Worm (Caenorhabditis elegans) whole organism, L4 larva: ENCODE measurements around the gene F31E9.3.

Experiments used
- F26F4.8 ChIP-seq: fragments of 200-800 bp; sonication (Bioruptor generic); conservative IDR thresholded peaks from 2 replicates; pipeline ENCODE4 v1.3.6; 2022; ENCODE audit warnings: missing genetic modification characterization, missing compliant biosample characterization
- F37D6.2 ChIP-seq: sonication (generic microtip); optimal IDR thresholded peaks from 2 replicates; lab custom pipeline; 2016; ENCODE audit warnings: mild to moderate bottlenecking, missing genetic modification characterization, missing compliant biosample characterization
- F44E2.7 ChIP-seq: fragments of 200-800 bp; sonication (Bioruptor generic); IDR thresholded peaks from 2 replicates; pipeline ENCODE4 v2.1.2; 2022; ENCODE audit warnings: missing genetic modification characterization, missing compliant biosample characterization
- R02D3.7 ChIP-seq: fragments of 150-350 bp; sonication (generic microtip); optimal IDR thresholded peaks from 3 replicates; lab custom pipeline; 2014; ENCODE audit warnings: missing biosample characterization, missing genetic modification characterization
- Y5F2A.4 ChIP-seq: fragments of 200-800 bp; sonication (Bioruptor generic); optimal IDR thresholded peaks from 2 replicates; lab custom pipeline; 2018; ENCODE audit warnings: mild to moderate bottlenecking, missing genetic modification characterization, missing compliant biosample characterization
- ZK337.2 ChIP-seq: fragments of 200-800 bp; sonication (Bioruptor generic); IDR thresholded peaks from 2 replicates; pipeline ENCODE4 v1.3.6; 2022; ENCODE audit warnings: missing genetic modification reagents, missing genetic modification characterization, missing compliant biosample characterization
- aly-2 ChIP-seq: sonication (generic microtip); optimal IDR thresholded peaks from 2 replicates; lab custom pipeline; 2018; ENCODE audit warnings: missing biosample characterization, missing genetic modification characterization
- ama-1 ChIP-seq: fragments of 150-350 bp; optimal IDR thresholded peaks from 2 replicates; lab custom pipeline; 2014; ENCODE audit warnings: inconsistent platforms, mixed read lengths
- attf-4 ChIP-seq: sonication (generic microtip); optimal IDR thresholded peaks from 3 replicates; lab custom pipeline; 2017; ENCODE audit warnings: missing biosample characterization, missing genetic modification characterization
- ceh-28 ChIP-seq: fragments of 150-350 bp; optimal IDR thresholded peaks from 2 replicates; lab custom pipeline; 2014; ENCODE audit warnings: missing biosample characterization, missing genetic modification reagents, missing genetic modification characterization
- ceh-82 ChIP-seq: sonication (generic microtip); optimal IDR thresholded peaks from 2 replicates; lab custom pipeline; 2017; ENCODE audit warnings: missing biosample characterization, missing genetic modification characterization
- ces-1 ChIP-seq: fragments of 150-350 bp; sonication (generic microtip); optimal IDR thresholded peaks from 4 replicates; lab custom pipeline; 2014; ENCODE audit warnings: missing biosample characterization, missing genetic modification reagents, missing genetic modification characterization
- ctbp-1 ChIP-seq: fragments of 200-800 bp; sonication (Bioruptor generic); IDR thresholded peaks from 2 replicates; pipeline ENCODE4 v1.3.6; 2022; ENCODE audit warnings: missing genetic modification reagents, missing genetic modification characterization, missing compliant biosample characterization
- daf-16 ChIP-seq, 3 experiments: sonication (generic microtip); optimal IDR thresholded peaks; 2 replicates each; lab custom pipeline; 2016 to 2017; ENCODE audit warnings: missing genetic modification characterization in 3 of 3, missing genetic modification reagents in 3 of 3, mild to moderate bottlenecking in 2 of 3, missing compliant biosample characterization in 2 of 3, missing biosample characterization in 1 of 3, moderate library complexity in 1 of 3
- daf-19 ChIP-seq: fragments of 200-800 bp; sonication (Bioruptor generic); conservative IDR thresholded peaks from 2 replicates; pipeline ENCODE4 v1.3.6; 2022; ENCODE audit warnings: missing genetic modification characterization, missing compliant biosample characterization
- dmd-9 ChIP-seq: fragments of 200-800 bp; sonication (Bioruptor generic); IDR thresholded peaks from 2 replicates; pipeline ENCODE4 v1.3.6; 2022; ENCODE audit warnings: missing genetic modification reagents, missing genetic modification characterization, missing compliant biosample characterization
- dpl-1 ChIP-seq: fragments of 150-350 bp; optimal IDR thresholded peaks from 2 replicates; lab custom pipeline; 2014; ENCODE audit warnings: missing biosample characterization, missing genetic modification reagents, missing genetic modification characterization
- duxl-1 ChIP-seq: sonication (generic microtip); optimal IDR thresholded peaks from 2 replicates; lab custom pipeline; 2016; ENCODE audit warnings: mild to moderate bottlenecking, missing genetic modification characterization, moderate library complexity, missing compliant biosample characterization; ENCODE audit not compliant: poor library complexity
- lim-7 ChIP-seq: fragments of 200-800 bp; sonication (Bioruptor generic); IDR thresholded peaks from 2 replicates; pipeline ENCODE4 v1.3.6; 2022; ENCODE audit warnings: missing genetic modification characterization, missing compliant biosample characterization
- lin-13 ChIP-seq: fragments of 150-350 bp; optimal IDR thresholded peaks from 2 replicates; lab custom pipeline; 2014; ENCODE audit warnings: missing biosample characterization, missing genetic modification reagents, missing genetic modification characterization
- lin-15B ChIP-seq: fragments of 150-350 bp; sonication (generic microtip); optimal IDR thresholded peaks from 3 replicates; lab custom pipeline; 2014; ENCODE audit warnings: missing biosample characterization, missing genetic modification characterization
- madf-5 ChIP-seq, 2 experiments: fragments of 200-800 bp; sonication (Bioruptor generic); IDR thresholded peaks; 2 replicates each; pipeline ENCODE4 v1.3.6; 2022; ENCODE audit warnings: missing compliant biosample characterization in 2 of 2, missing genetic modification characterization in 2 of 2
- mes-2 ChIP-seq: sonication (generic microtip); optimal IDR thresholded peaks from 2 replicates; lab custom pipeline; 2016; ENCODE audit warnings: missing genotype, mild to moderate bottlenecking, missing genetic modification characterization, missing compliant biosample characterization; ENCODE audit not compliant: poor library complexity, severe bottlenecking
- nhr-42 ChIP-seq: fragments of 200-800 bp; sonication (Bioruptor generic); IDR thresholded peaks from 2 replicates; pipeline ENCODE4 v1.3.6; 2022; ENCODE audit warnings: missing genetic modification characterization, missing compliant biosample characterization
- pha-4 ChIP-seq, 2 experiments: fragments of 150-350 bp in 1 of 2; fragments of 200-800 bp in 1 of 2; sonication (Bioruptor generic) in 1 of 2; IDR thresholded peaks in 1 of 2; optimal IDR thresholded peaks in 1 of 2; 2 replicates each; pipeline versions ENCODE4 v1.3.6 to Lab custom; 2014 to 2022; ENCODE audit warnings: missing genetic modification characterization in 2 of 2, missing genetic modification reagents in 2 of 2, missing biosample characterization in 1 of 2, missing compliant biosample characterization in 1 of 2
- pqm-1 ChIP-seq: sonication (generic microtip); optimal IDR thresholded peaks from 2 replicates; lab custom pipeline; 2017; ENCODE audit warnings: missing biosample characterization, missing genetic modification characterization
- skn-1 ChIP-seq: fragments of 150-350 bp; optimal IDR thresholded peaks from 2 replicates; lab custom pipeline; 2014; ENCODE audit warnings: missing biosample characterization, missing genetic modification characterization
- snpc-1.2 ChIP-seq: fragments of 200-800 bp; sonication (Bioruptor generic); IDR thresholded peaks from 2 replicates; pipeline ENCODE4 v1.3.6; 2022; ENCODE audit warnings: missing genetic modification reagents, missing genetic modification characterization, missing compliant biosample characterization
- snpc-4 ChIP-seq: fragments of 150-350 bp; optimal IDR thresholded peaks from 2 replicates; lab custom pipeline; 2014; ENCODE audit warnings: missing biosample characterization, missing genetic modification characterization
- tag-97 ChIP-seq: fragments of 200-800 bp; sonication (Bioruptor generic); IDR thresholded peaks from 2 replicates; pipeline ENCODE4 v1.3.6; 2022; ENCODE audit warnings: missing genetic modification characterization, missing compliant biosample characterization
- tra-1 ChIP-seq: fragments of 200-800 bp; sonication (Bioruptor generic); IDR thresholded peaks from 2 replicates; pipeline ENCODE4 v1.3.6; 2022; ENCODE audit warnings: missing genetic modification reagents, missing genetic modification characterization, missing compliant biosample characterization
- unc-62 ChIP-seq, 3 experiments: fragments of 150-350 bp in 1 of 3; sonication (generic microtip); optimal IDR thresholded peaks in 2 of 3; peaks in 1 of 3; 1 replicate in 1 of 3; 2 replicates in 2 of 3; lab custom pipeline; 2014 to 2017; ENCODE audit warnings: missing biosample characterization in 3 of 3, missing genetic modification characterization in 3 of 3, missing genetic modification reagents in 3 of 3, missing genotype in 1 of 3
- ztf-7 ChIP-seq: fragments of 150-350 bp; optimal IDR thresholded peaks from 2 replicates; lab custom pipeline; 2014; ENCODE audit warnings: missing biosample characterization, missing genetic modification characterization

F31E9.3 gene

DNA sequence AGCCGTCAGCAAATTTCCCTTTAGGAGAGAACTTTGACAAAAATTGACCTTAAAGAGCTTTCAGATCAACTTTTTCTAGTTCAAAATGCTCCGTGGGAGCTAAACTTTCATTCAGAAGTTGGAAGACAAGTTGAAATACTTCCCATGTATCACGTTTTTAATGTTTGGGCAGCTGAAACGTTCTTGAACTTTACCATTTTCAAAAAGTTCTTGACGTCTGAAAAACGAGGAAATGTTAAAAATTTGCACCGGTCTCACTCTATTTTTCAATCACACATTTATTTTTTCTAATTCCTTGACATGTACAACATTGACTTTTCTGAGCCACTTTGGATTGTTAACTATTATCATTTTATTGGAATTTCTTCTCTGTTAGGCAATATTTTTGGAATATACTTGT is 19.6 kb upstream of the F31E9.3 start, which contains the start of gene sri-70:
Gene sri-70, plus strand, starts transcription at position 301 of the 400 bp plus-strand sequence.
- TF ChIP-seq R02D3.7 (tag; lab: Kevin White, UChicago): no peak
- no peak for TF ChIP-seq aly-2 (tag; lab: Kevin White, UChicago)
- TF ChIP-seq Y5F2A.4 (GFP tag; lab: Kevin White, UChicago): no peak
- TF ChIP-seq F44E2.7 (GFP tag; lab: Robert Waterston, UW): no peak
- TF ChIP-seq ZK337.2 (GFP tag; lab: Robert Waterston, UW): no peak
- no peak for TF ChIP-seq lin-13 (GFP tag; lab: Kevin White, UChicago)
- no peak for TF ChIP-seq lin-15B (tag; lab: Kevin White, UChicago)

DNA sequence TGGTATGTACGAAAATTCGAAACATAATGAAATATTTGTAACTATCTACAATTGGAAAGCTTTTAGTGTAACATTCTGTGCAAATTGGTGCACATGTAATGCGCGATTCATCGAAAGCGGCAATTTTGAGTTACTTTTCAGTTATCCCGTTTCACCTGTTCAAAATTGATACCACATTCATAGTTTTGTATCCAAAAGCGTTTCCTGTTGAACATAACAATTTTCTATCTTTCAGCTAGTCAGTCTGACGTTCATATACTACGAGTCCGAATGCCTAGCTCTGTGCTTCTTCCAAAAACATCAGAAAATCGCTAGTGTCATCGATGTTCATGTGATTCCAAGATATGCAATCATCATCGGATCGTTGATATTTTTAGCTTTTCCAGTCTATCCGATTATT is 19.0 kb upstream of the F31E9.3 start:
- TF ChIP-seq unc-62 (GFP tag; optimal IDR thresholded peaks at IDR 0.05 in 1 of 2; lab: Kevin White, UChicago) (peak in 1 of 2 experiments; percentile 90), unc-62 (tag; optimal IDR thresholded peaks at IDR 0.05; lab: Kevin White, UChicago) (no peak), F37D6.2 (tag; lab: Kevin White, UChicago) (no peak)

DNA sequence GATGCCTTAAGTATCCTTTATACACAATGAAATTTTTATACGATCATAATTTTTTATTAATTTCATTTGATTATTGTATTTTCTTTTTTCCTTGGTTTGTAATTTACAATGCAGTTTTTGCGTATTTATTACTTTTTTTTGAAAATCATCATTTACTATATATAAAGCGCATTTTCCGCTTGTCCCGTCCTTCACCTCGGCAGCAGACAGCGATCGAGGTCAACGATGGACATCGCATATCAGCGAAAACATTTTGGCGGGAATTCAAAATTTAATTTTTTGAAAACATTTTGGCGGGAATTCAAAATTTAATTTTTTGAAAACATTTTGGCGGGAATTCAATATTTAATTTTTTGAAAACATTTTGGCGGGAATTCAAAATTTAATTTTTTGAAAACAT is 14.5 kb upstream of the F31E9.3 start:
- TF ChIP-seq tag-97 (GFP tag; lab: Robert Waterston, UW) (no peak), dpl-1 (GFP tag; lab: Kevin White, UChicago) (peak; percentile 8), nhr-42 (no peak), madf-5 (GFP tag; IDR thresholded peaks at IDR 0.05; lab: Robert Waterston, UW) (no peak), ces-1 (no peak), mes-2 (no peak)

DNA sequence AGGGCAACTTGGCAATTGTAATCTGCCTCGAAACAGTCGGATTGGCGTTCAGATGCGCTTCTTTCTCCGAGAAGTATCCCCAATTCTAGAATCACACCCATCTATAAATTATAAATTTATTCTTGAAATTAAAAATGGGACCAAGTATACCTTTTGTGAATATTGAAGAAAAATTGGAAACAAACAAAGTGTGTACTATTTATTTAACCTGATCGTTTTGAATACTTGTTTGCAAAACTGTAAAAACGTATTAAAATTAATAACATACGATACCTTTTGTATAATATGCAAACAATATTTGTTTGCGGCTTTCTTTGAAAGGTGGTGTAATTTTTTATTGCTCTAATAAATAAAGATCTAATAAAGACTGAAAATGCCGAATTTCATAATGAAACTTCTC is 10.0 kb upstream of the F31E9.3 start, which contains the start of gene Y61B8B.3:
Gene Y61B8B.3, minus strand, starts transcription at position 101 of the 400 bp plus-strand sequence.
- TF ChIP-seq ceh-82 (tag; lab: Kevin White, UChicago): no peak
- no peak for TF ChIP-seq daf-16 (GFP tag; optimal IDR thresholded peaks at IDR 0.05; lab: Kevin White, UChicago)
- no peak for TF ChIP-seq daf-16 (tag; optimal IDR thresholded peaks at IDR 0.05; lab: Kevin White, UChicago)
- no peak for TF ChIP-seq F26F4.8 (GFP tag; lab: Robert Waterston, UW)
- TF ChIP-seq attf-4 (tag; lab: Kevin White, UChicago): no peak
- TF ChIP-seq tag-97 (GFP tag; lab: Robert Waterston, UW): no peak
- no peak for TF ChIP-seq dmd-9
- TF ChIP-seq skn-1 (tag; lab: Kevin White, UChicago): no peak
- no peak for TF ChIP-seq tra-1 (GFP tag; lab: Robert Waterston, UW)
- TF ChIP-seq ctbp-1: no peak
- no peak for TF ChIP-seq ama-1 (lab: Kevin White, UChicago)
- no peak for TF ChIP-seq daf-19 (GFP tag; lab: Robert Waterston, UW)
- no peak for TF ChIP-seq mes-2
- no peak for TF ChIP-seq lim-7 (GFP tag; lab: Robert Waterston, UW)
- no peak for TF ChIP-seq ceh-28 (tag; lab: Kevin White, UChicago)
- no peak for TF ChIP-seq snpc-1.2 (GFP tag; lab: Robert Waterston, UW)
- no peak for TF ChIP-seq pqm-1 (tag; lab: Kevin White, UChicago)
- TF ChIP-seq snpc-4: no peak
- no peak for TF ChIP-seq pha-4 (GFP tag; IDR thresholded peaks at IDR 0.05; lab: Robert Waterston, UW)
- TF ChIP-seq pha-4 (tag; optimal IDR thresholded peaks at IDR 0.05; lab: Kevin White, UChicago): no peak

DNA sequence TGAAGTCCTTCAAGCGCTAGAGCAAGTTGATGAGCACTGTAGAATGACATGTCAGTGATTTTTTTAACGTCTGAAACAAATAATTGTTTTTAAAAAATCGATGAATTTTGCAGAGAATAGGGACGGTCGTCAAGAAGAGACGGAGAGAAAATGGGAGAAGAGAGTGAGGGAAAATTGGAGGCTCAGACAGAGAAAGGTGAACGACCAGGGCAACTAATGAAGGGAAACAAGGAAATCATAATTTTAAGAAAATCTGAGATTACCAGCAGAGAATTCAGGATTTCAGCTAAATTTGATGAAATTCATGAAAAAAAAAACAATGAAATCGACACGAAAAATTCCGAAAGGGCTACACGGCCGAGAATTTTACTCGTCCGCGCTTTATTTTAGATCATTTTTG is 7.3 kb upstream of the F31E9.3 start, which contains the start of gene F31E9.6:
Gene F31E9.6, minus strand, starts transcription at position 91 of the 400 bp plus-strand sequence.
- TF ChIP-seq ztf-7 (tag; lab: Kevin White, UChicago): no peak
- peak; percentile 90 for TF ChIP-seq duxl-1 (tag; lab: Kevin White, UChicago)
